Worm (Caenorhabditis elegans) whole organism, midembryonic: ENCODE results near the gene nlp-33.

Experiments used
- T22C8.4 ChIP-seq: fragments of 200-800 bp; sonication (Bioruptor generic); IDR thresholded peaks from 2 replicates; pipeline ENCODE4 v1.3.6; 2022; ENCODE audit warnings: missing genetic modification characterization, missing compliant biosample characterization
- tab-1 ChIP-seq: fragments of 200-800 bp; sonication (Bioruptor generic); IDR thresholded peaks from 2 replicates; pipeline ENCODE4 v1.3.6; 2022; ENCODE audit warnings: missing genetic modification characterization, missing compliant biosample characterization

The nlp-33 gene

DNA sequence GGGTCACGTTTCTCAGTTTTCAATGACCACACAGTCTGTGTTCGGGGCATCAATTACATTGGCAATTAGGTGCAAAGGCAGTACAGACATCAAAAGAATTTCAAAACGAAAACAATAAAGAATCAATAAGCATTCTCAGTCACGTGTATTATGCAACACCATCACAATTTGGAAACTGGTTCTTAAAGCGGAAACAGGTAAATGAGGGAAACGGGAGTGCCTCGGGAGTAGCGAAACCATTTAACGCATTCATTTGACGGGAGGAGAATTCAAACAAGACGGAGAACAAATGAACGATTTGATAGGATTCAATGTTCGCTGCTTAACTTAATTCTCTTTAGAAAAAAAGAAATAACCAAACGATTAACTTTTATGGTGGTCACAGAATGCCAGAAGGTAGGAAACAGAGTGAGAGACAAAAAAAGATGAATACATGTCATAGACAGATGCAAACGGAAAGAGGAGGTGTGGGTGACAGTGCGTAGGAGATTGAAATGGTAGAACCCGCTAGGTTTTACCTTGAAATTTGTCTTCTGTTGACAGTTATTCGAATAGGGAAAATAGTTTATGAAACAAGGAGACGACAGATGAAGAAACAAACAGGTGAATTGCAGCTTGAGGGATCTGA, 49.6 kb downstream of the nlp-33 start:
- TF ChIP-seq tab-1 = no peak
- no peak for TF ChIP-seq T22C8.4 (GFP tag; lab: Robert Waterston, UW)
